Worm (Caenorhabditis elegans) whole organism, L1 larva: Measurements from ENCODE around the gene ccdc-149.
A peak's percentile ranks its signal among the peaks of the same experiment; 100 is the strongest.

Experiments used
- C04F5.9 ChIP-seq: sonication (generic microtip); optimal IDR thresholded peaks from 2 replicates; lab custom pipeline; 2016; ENCODE audit warnings: missing genetic modification characterization, missing compliant biosample characterization
- C34B4.2 ChIP-seq: sonication (generic microtip); optimal IDR thresholded peaks from 2 replicates; lab custom pipeline; 2017; ENCODE audit warnings: mild to moderate bottlenecking, missing genetic modification characterization, missing compliant biosample characterization
- F16B12.6 ChIP-seq: fragments of 150-350 bp; optimal IDR thresholded peaks from 2 replicates; lab custom pipeline; 2014; ENCODE audit warnings: missing biosample characterization, missing genetic modification characterization
- ceh-82 ChIP-seq, 3 experiments: fragments of 150-350 bp in 1 of 3; sonication (generic microtip) in 2 of 3; optimal IDR thresholded peaks; 2 replicates each; lab custom pipeline; 2014 to 2017; ENCODE audit warnings: missing biosample characterization in 3 of 3, missing genetic modification characterization in 3 of 3
- efl-1 ChIP-seq, 4 experiments: fragments of 150-350 bp; optimal IDR thresholded peaks in 3 of 4; peaks in 1 of 4; 1 replicate in 1 of 4; 2 replicates in 3 of 4; lab custom pipeline; 2014; ENCODE audit warnings: missing biosample characterization in 2 of 4, missing genetic modification characterization in 2 of 4, missing genetic modification reagents in 2 of 4
- egl-13 ChIP-seq: sonication (generic microtip); optimal IDR thresholded peaks from 2 replicates; lab custom pipeline; 2016; ENCODE audit warnings: missing genotype, missing genetic modification reagents, missing genetic modification characterization, missing compliant biosample characterization
- fkh-10 ChIP-seq: sonication (generic microtip); optimal IDR thresholded peaks from 2 replicates; lab custom pipeline; 2017; ENCODE audit warnings: missing biosample characterization, missing genetic modification reagents, missing genetic modification characterization
- fkh-4 ChIP-seq: sonication (generic microtip); optimal IDR thresholded peaks from 2 replicates; lab custom pipeline; 2016; ENCODE audit warnings: missing compliant biosample characterization, missing genetic modification characterization, borderline replicate concordance
- fkh-8 ChIP-seq: sonication (generic microtip); optimal IDR thresholded peaks from 2 replicates; lab custom pipeline; 2016; ENCODE audit warnings: mild to moderate bottlenecking, missing genetic modification characterization, missing compliant biosample characterization
- fos-1 ChIP-seq: fragments of 150-350 bp; optimal IDR thresholded peaks from 2 replicates; lab custom pipeline; 2014; ENCODE audit warnings: missing biosample characterization, missing genetic modification characterization
- grh-1 ChIP-seq: fragments of 200-800 bp; sonication (Bioruptor generic); IDR thresholded peaks from 2 replicates; pipeline ENCODE4 v1.3.6; 2022; ENCODE audit warnings: missing genetic modification reagents, missing genetic modification characterization, missing compliant biosample characterization
- hpl-2 ChIP-seq: fragments of 150-350 bp; optimal IDR thresholded peaks from 2 replicates; lab custom pipeline; 2014; ENCODE audit warnings: missing biosample characterization, missing genetic modification reagents, missing genetic modification characterization
- lin-13 ChIP-seq: fragments of 150-350 bp; optimal IDR thresholded peaks from 2 replicates; lab custom pipeline; 2014; ENCODE audit warnings: missing biosample characterization, missing genetic modification reagents, missing genetic modification characterization
- lin-14 ChIP-seq: fragments of 200-800 bp; sonication (Bioruptor generic); optimal IDR thresholded peaks from 2 replicates; lab custom pipeline; 2018; ENCODE audit warnings: mild to moderate bottlenecking, missing genetic modification characterization, moderate library complexity, missing compliant biosample characterization
- lir-3 ChIP-seq: sonication (generic microtip); optimal IDR thresholded peaks from 2 replicates; lab custom pipeline; 2016; ENCODE audit warnings: mild to moderate bottlenecking, missing genetic modification characterization, moderate library complexity, missing compliant biosample characterization; ENCODE audit not compliant: poor library complexity
- lsy-2 ChIP-seq, 2 experiments: fragments of 150-350 bp; optimal IDR thresholded peaks; 2 replicates each; lab custom pipeline; 2014; ENCODE audit warnings: missing biosample characterization in 2 of 2, missing genetic modification characterization in 2 of 2
- mdl-1 ChIP-seq, 2 experiments: fragments of 150-350 bp; optimal IDR thresholded peaks; 2 replicates each; lab custom pipeline; 2014 to 2017; ENCODE audit warnings: missing biosample characterization in 2 of 2, missing genetic modification characterization in 2 of 2, inconsistent platforms in 1 of 2
- mep-1 ChIP-seq: fragments of 150-350 bp; optimal IDR thresholded peaks from 2 replicates; lab custom pipeline; 2014; ENCODE audit warnings: missing biosample characterization, missing genetic modification characterization
- nhr-19 ChIP-seq: fragments of 200-800 bp; sonication (Bioruptor generic); conservative IDR thresholded peaks from 2 replicates; pipeline ENCODE4 v1.3.6; 2022; ENCODE audit warnings: missing genetic modification characterization, missing compliant biosample characterization
- nhr-20 ChIP-seq: sonication (generic microtip); optimal IDR thresholded peaks from 2 replicates; lab custom pipeline; 2016; ENCODE audit warnings: mild to moderate bottlenecking, missing genetic modification characterization, missing compliant biosample characterization
- nhr-47 ChIP-seq: sonication (generic microtip); optimal IDR thresholded peaks from 2 replicates; lab custom pipeline; 2016; ENCODE audit warnings: mild to moderate bottlenecking, missing genetic modification characterization, moderate library complexity, missing compliant biosample characterization
- nhr-71 ChIP-seq: sonication (generic microtip); optimal IDR thresholded peaks from 2 replicates; lab custom pipeline; 2016; ENCODE audit warnings: mild to moderate bottlenecking, missing genetic modification characterization, moderate library complexity, missing compliant biosample characterization
- nhr-76 ChIP-seq: sonication (generic microtip); optimal IDR thresholded peaks from 2 replicates; lab custom pipeline; 2017; ENCODE audit warnings: missing biosample characterization, missing genetic modification characterization
- nhr-84 ChIP-seq: sonication (generic microtip); optimal IDR thresholded peaks from 2 replicates; lab custom pipeline; 2017; ENCODE audit warnings: missing biosample characterization, missing genetic modification characterization
- nhr-85 ChIP-seq: sonication (generic microtip); peaks from one replicate; lab custom pipeline; 2016; ENCODE audit warnings: missing genetic modification characterization, inconsistent platforms, missing compliant biosample characterization
- rnt-1 ChIP-seq: sonication (generic microtip); optimal IDR thresholded peaks from 2 replicates; lab custom pipeline; 2016; ENCODE audit warnings: mild to moderate bottlenecking, missing genetic modification characterization, moderate library complexity, missing compliant biosample characterization
- snpc-4 ChIP-seq: fragments of 150-350 bp; optimal IDR thresholded peaks from 2 replicates; lab custom pipeline; 2014; ENCODE audit warnings: missing biosample characterization, missing genetic modification characterization
- snu-23 ChIP-seq: sonication (generic microtip); optimal IDR thresholded peaks from 2 replicates; lab custom pipeline; 2016; ENCODE audit warnings: missing genetic modification characterization, missing compliant biosample characterization
- sup-37 ChIP-seq: fragments of 200-800 bp; sonication (Bioruptor generic); optimal IDR thresholded peaks from 2 replicates; lab custom pipeline; 2018; ENCODE audit warnings: mild to moderate bottlenecking, missing genetic modification characterization, missing compliant biosample characterization
- swsn-7 ChIP-seq: sonication (generic microtip); optimal IDR thresholded peaks from 2 replicates; lab custom pipeline; 2016; ENCODE audit warnings: missing genetic modification characterization, missing compliant biosample characterization
- unc-130 ChIP-seq: fragments of 150-350 bp; optimal IDR thresholded peaks from 2 replicates; lab custom pipeline; 2017; ENCODE audit warnings: missing biosample characterization, missing genetic modification characterization, inconsistent platforms
- ztf-11 ChIP-seq, 2 experiments: sonication (generic microtip); optimal IDR thresholded peaks; 2 replicates each; lab custom pipeline; 2016 to 2017; ENCODE audit warnings: missing genetic modification characterization in 2 of 2, missing biosample characterization in 1 of 2, missing compliant biosample characterization in 1 of 2
- ztf-4 ChIP-seq: fragments of 150-350 bp; optimal IDR thresholded peaks from 2 replicates; lab custom pipeline; 2014; ENCODE audit warnings: missing biosample characterization, missing genetic modification characterization

The ccdc-149 gene

ce11 chrX:11478758-11479157, 32.5 kb downstream of the ccdc-149 start:
- no peak for TF ChIP-seq fos-1
- TF ChIP-seq mdl-1 (tag; optimal IDR thresholded peaks at IDR 0.05; lab: Kevin White, UChicago) = peak in 1 of 2 experiments; percentile 6
- peak; percentile 48 for TF ChIP-seq lin-14 (GFP tag; lab: Kevin White, UChicago)
- peak; percentile 2 for TF ChIP-seq mep-1 (tag; lab: Kevin White, UChicago)
- TF ChIP-seq, all 84 proteins: peak for 3

ce11 chrX:11477748-11478147, 33.5 kb downstream of the ccdc-149 start:
- no peak for TF ChIP-seq egl-13 (tag; lab: Kevin White, UChicago)
- no peak for TF ChIP-seq nhr-47
- TF ChIP-seq ztf-4 = no peak
- TF ChIP-seq lir-3 (tag; lab: Kevin White, UChicago) = no peak
- TF ChIP-seq lsy-2 (tag; optimal IDR thresholded peaks at IDR 0.05; lab: Kevin White, UChicago) = no peak
- 0 out of 2 replicates have a peak, but pooled peaks have one; percentile 7 for TF ChIP-seq grh-1 (GFP tag; lab: Robert Waterston, UW)
- TF ChIP-seq lin-14 (GFP tag; lab: Kevin White, UChicago) = peak; percentile 82
- no peak for TF ChIP-seq hpl-2
- TF ChIP-seq snpc-4 (tag; lab: Kevin White, UChicago) = no peak
- no peak for TF ChIP-seq swsn-7 (tag; lab: Kevin White, UChicago)
- TF ChIP-seq ztf-11 (tag; optimal IDR thresholded peaks at IDR 0.05; lab: Kevin White, UChicago) = no peak
- TF ChIP-seq nhr-85 (tag; lab: Kevin White, UChicago) = no peak
- TF ChIP-seq nhr-84 (tag; lab: Kevin White, UChicago) = no peak

ce11 chrX:11475780-11476179, 35.5 kb downstream of the ccdc-149 start:
- TF ChIP-seq fkh-4 = no peak
- peak; percentile 88 for TF ChIP-seq lin-14 (GFP tag; lab: Kevin White, UChicago)
- no peak for TF ChIP-seq fkh-10

- peak; percentile 53 for TF ChIP-seq unc-130 (tag; lab: Kevin White, UChicago)
- TF ChIP-seq hpl-2 = no peak
- no peak for TF ChIP-seq fkh-4
- no peak for TF ChIP-seq sup-37
- no peak for TF ChIP-seq fkh-8 (tag; lab: Kevin White, UChicago)
- peak; percentile 0 for TF ChIP-seq mep-1 (tag; lab: Kevin White, UChicago)
- TF ChIP-seq nhr-20 (tag; lab: Kevin White, UChicago) = peak; percentile 39
- no peak for TF ChIP-seq lin-13
- TF ChIP-seq nhr-71 = peak; percentile 73
- peak; percentile 34; the same call in 1 of the 2 replicates for TF ChIP-seq nhr-19
- TF ChIP-seq fkh-10 = peak; percentile 46
- no peak for TF ChIP-seq efl-1 (optimal IDR thresholded peaks at IDR 0.05; lab: Kevin White, UChicago)
- peak in 1 of 2 experiments; percentile 37 for TF ChIP-seq efl-1 (GFP tag; optimal IDR thresholded peaks at IDR 0.05 in 1 of 2; lab: Kevin White, UChicago)
- peak; percentile 3 for TF ChIP-seq swsn-7 (tag; lab: Kevin White, UChicago)
- no peak for TF ChIP-seq nhr-76
- no peak for TF ChIP-seq lir-3 (tag; lab: Kevin White, UChicago)
- TF ChIP-seq snu-23 (GFP tag; lab: Kevin White, UChicago) = peak; percentile 18
- TF ChIP-seq nhr-84 (tag; lab: Kevin White, UChicago) = no peak
- TF ChIP-seq mdl-1 (tag; optimal IDR thresholded peaks at IDR 0.05; lab: Kevin White, UChicago) = peak in 1 of 2 experiments; percentile 44
- peak in 1 of 3 experiments; percentile 9 for TF ChIP-seq ceh-82 (tag; optimal IDR thresholded peaks at IDR 0.05; lab: Kevin White, UChicago)
- no peak for TF ChIP-seq C04F5.9
- peak; percentile 62 for TF ChIP-seq rnt-1
- TF ChIP-seq C34B4.2 (tag; lab: Kevin White, UChicago) = no peak
- TF ChIP-seq lsy-2 (tag; optimal IDR thresholded peaks at IDR 0.05; lab: Kevin White, UChicago) = peak in 1 of 2 experiments; percentile 17
- TF ChIP-seq F16B12.6 (tag; lab: Kevin White, UChicago) = no peak
- TF ChIP-seq lin-14 (GFP tag; lab: Kevin White, UChicago) = peak; percentile 79
- TF ChIP-seq, all 84 proteins: peak for 14
Measured at ce11 chrX:11474605-11475385, 36.5 kb downstream of the ccdc-149 start.
